Fruit fly (Drosophila melanogaster) whole organism, adult: ENCODE data around the gene sr.

Experiments used
- Hr96 ChIP-seq: fragments of 200-800 bp; sonication (Bioruptor generic); optimal IDR thresholded peaks from 2 replicates; lab custom pipeline; 2016; ENCODE audit warnings: missing biosample characterization, missing genetic modification characterization
- kay ChIP-seq: fragments of 200-800 bp; sonication (Bioruptor generic); peaks from one replicate; lab custom pipeline; 2016; ENCODE audit warnings: missing biosample characterization, missing genetic modification characterization, borderline replicate concordance

- TF ChIP-seq kay (no peak), Hr96 (GFP tag; lab: Kevin White, UChicago) (no peak)
Measured at dm6 chr3R:18088238-18088637, 2.4 kb upstream of the sr start.
